Worm (Caenorhabditis elegans) whole organism, late embryonic: ENCODE data around the gene fbxb-96.

Experiments
- F13H6.1 ChIP-seq: sonication (generic microtip); optimal IDR thresholded peaks from 2 replicates; lab custom pipeline; 2016; ENCODE audit warnings: missing genetic modification characterization, missing compliant biosample characterization
- ama-1 ChIP-seq: fragments of 150-350 bp; optimal IDR thresholded peaks from 2 replicates; lab custom pipeline; 2014
- ceh-6 ChIP-seq: fragments of 200-800 bp; sonication (Bioruptor generic); optimal IDR thresholded peaks from 2 replicates; lab custom pipeline; 2018; ENCODE audit warnings: mild to moderate bottlenecking, missing genetic modification characterization, missing compliant biosample characterization
- dmd-4 ChIP-seq: sonication (generic microtip); optimal IDR thresholded peaks from 2 replicates; lab custom pipeline; 2016; ENCODE audit warnings: borderline replicate concordance, missing genetic modification characterization, missing compliant biosample characterization
- elt-2 ChIP-seq: sonication (generic microtip); optimal IDR thresholded peaks from 2 replicates; lab custom pipeline; 2016; ENCODE audit warnings: missing genetic modification reagents, missing genetic modification characterization, missing compliant biosample characterization
- ets-4 ChIP-seq: sonication (generic microtip); optimal IDR thresholded peaks from 2 replicates; lab custom pipeline; 2016; ENCODE audit warnings: missing genetic modification characterization, missing compliant biosample characterization
- eyg-1 ChIP-seq: sonication (generic microtip); optimal IDR thresholded peaks from 2 replicates; lab custom pipeline; 2016; ENCODE audit warnings: missing genotype, missing genetic modification characterization, missing compliant biosample characterization
- fkh-10 ChIP-seq: fragments of 150-350 bp; optimal IDR thresholded peaks from 2 replicates; lab custom pipeline; 2014; ENCODE audit warnings: missing biosample characterization, missing genetic modification reagents, missing genetic modification characterization
- nfya-1 ChIP-seq: sonication (generic microtip); optimal IDR thresholded peaks from 2 replicates; lab custom pipeline; 2017; ENCODE audit warnings: missing genetic modification characterization, mild to moderate bottlenecking, missing compliant biosample characterization, antibody characterized with exemption, moderate library complexity
- pha-4 ChIP-seq: fragments of 150-350 bp; optimal IDR thresholded peaks from 2 replicates; lab custom pipeline; 2018; ENCODE audit warnings: missing biosample characterization, missing genetic modification reagents, missing genetic modification characterization
- ref-2 ChIP-seq: sonication (generic microtip); optimal IDR thresholded peaks from 2 replicates; lab custom pipeline; 2016; ENCODE audit warnings: missing genetic modification characterization, missing compliant biosample characterization

- no peak for TF ChIP-seq F13H6.1
- no peak for TF ChIP-seq dmd-4 (tag; lab: Kevin White, UChicago)
- no peak for TF ChIP-seq ets-4
- TF ChIP-seq fkh-10 (GFP tag; lab: Kevin White, UChicago), result no peak
- TF ChIP-seq pha-4 (tag; lab: Kevin White, UChicago), result no peak
- TF ChIP-seq elt-2, result no peak
- TF ChIP-seq ref-2, result no peak
- TF ChIP-seq ama-1 (lab: Kevin White, UChicago), result no peak
- no peak for TF ChIP-seq nfya-1 (tag; lab: Kevin White, UChicago)
- TF ChIP-seq eyg-1, result no peak
- TF ChIP-seq ceh-6, result no peak
These were observed 18.9 kb upstream of the fbxb-96 start, which contains the start of gene math-14 for ce11 chrII:1869120-1869519.
